Worm (Caenorhabditis elegans) whole organism, L4 larva: ENCODE data around the gene atln-1.

Source experiments
- lin-13 ChIP-seq: fragments of 150-350 bp; optimal IDR thresholded peaks from 2 replicates; lab custom pipeline; 2014; ENCODE audit warnings: missing biosample characterization, missing genetic modification reagents, missing genetic modification characterization
- unc-39 ChIP-seq: sonication (generic microtip); optimal IDR thresholded peaks from 2 replicates; lab custom pipeline; 2017; ENCODE audit warnings: missing biosample characterization, missing genetic modification characterization

DNA sequence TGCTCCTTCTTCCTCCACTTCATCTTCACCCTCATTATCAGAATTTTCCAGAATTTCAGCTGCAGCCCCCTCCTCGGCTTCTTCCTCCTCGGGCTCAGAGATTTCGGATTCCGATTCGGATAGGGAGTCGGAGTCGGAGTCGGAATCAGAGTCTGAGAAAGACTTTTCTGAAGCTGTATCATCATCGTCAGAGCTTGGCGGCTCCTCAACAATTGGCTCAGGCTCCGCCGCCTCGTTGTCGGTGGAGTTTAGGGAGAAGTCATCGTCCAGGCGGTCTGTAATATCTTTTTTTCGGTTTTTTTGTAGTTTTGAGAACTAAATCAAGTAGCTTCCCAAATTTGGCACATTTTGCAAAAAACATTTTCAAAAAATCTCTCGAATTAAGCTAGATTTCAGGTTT is 17.7 kb upstream of the atln-1 start:
- TF ChIP-seq lin-13 (GFP tag; lab: Kevin White, UChicago) (no peak), unc-39 (tag; lab: Kevin White, UChicago) (no peak)
